Fruit fly (Drosophila melanogaster) whole organism: ENCODE data around the gene NC2beta.
A peak's percentile ranks its signal among the peaks of the same experiment; 100 is the strongest.

ENCODE experiments used
- CG8478 ChIP-seq: fragments of >200 bp; optimal IDR thresholded peaks from 2 replicates; lab custom pipeline; 2018; ENCODE audit warnings: inconsistent platforms
- Dll ChIP-seq: fragments of >200 bp; optimal IDR thresholded peaks from 2 replicates; lab custom pipeline; 2017
- EcR ChIP-seq, 2 experiments: fragments of >200 bp; optimal IDR thresholded peaks; 2 replicates each; lab custom pipeline; 2017; ENCODE audit warnings: missing biosample characterization in 2 of 2, missing genetic modification characterization in 2 of 2, missing genetic modification reagents in 2 of 2
- pan ChIP-seq: fragments of >200 bp; optimal IDR thresholded peaks from 2 replicates; lab custom pipeline; 2017
- psq ChIP-seq: fragments of >200 bp; optimal IDR thresholded peaks from 2 replicates; lab custom pipeline; 2017
- usp ChIP-seq: fragments of >200 bp; optimal IDR thresholded peaks from 2 replicates; lab custom pipeline; 2017; ENCODE audit warnings: missing biosample characterization, missing genetic modification characterization, mixed read lengths

NC2beta gene

dm6 chr2L:15055105-15055504 is 47.5 kb downstream of the NC2beta start:
- no peak for TF ChIP-seq psq (lab: Kevin White, UChicago)
- TF ChIP-seq CG8478 (lab: Kevin White, UChicago) = no peak
- no peak for TF ChIP-seq pan (lab: Kevin White, UChicago)
- no peak for TF ChIP-seq usp
- TF ChIP-seq EcR (GFP tag; optimal IDR thresholded peaks at IDR 0.05; lab: Kevin White, UChicago) = no peak
- no peak for TF ChIP-seq Dll (lab: Kevin White, UChicago)

dm6 chr2L:15056359-15057220 is 49.0 kb downstream of the NC2beta start:
- no peak for TF ChIP-seq usp
- TF ChIP-seq CG8478 (lab: Kevin White, UChicago) = no peak
- TF ChIP-seq psq (lab: Kevin White, UChicago) = no peak
- TF ChIP-seq pan (lab: Kevin White, UChicago) = no peak
- no peak for TF ChIP-seq Dll (lab: Kevin White, UChicago)
- no peak for TF ChIP-seq EcR (GFP tag; optimal IDR thresholded peaks at IDR 0.05; lab: Kevin White, UChicago)

dm6 chr2L:15057225-15058117 is 49.9 kb downstream of the NC2beta start, which contains the start of gene ck:
Gene ck, minus strand, starts transcription at chr2L:15057862.
- peak in 1 of 2 experiments; percentile 77 for TF ChIP-seq EcR (GFP tag; optimal IDR thresholded peaks at IDR 0.05; lab: Kevin White, UChicago)
- TF ChIP-seq pan (lab: Kevin White, UChicago) = no peak

- TF ChIP-seq EcR (GFP tag; optimal IDR thresholded peaks at IDR 0.05; lab: Kevin White, UChicago) (no peak), pan (lab: Kevin White, UChicago) (no peak), psq (lab: Kevin White, UChicago) (no peak), Dll (lab: Kevin White, UChicago) (no peak), CG8478 (lab: Kevin White, UChicago) (no peak), usp (no peak)
These were observed 50.4 kb downstream of the NC2beta start, which contains the start of gene CG33679 for dm6 chr2L:15058118-15058402. Gene CG33679, plus strand, starts transcription at chr2L:15058303.
